Fruit fly (Drosophila melanogaster): ENCODE results near the gene CG7724.

- no peak for TF ChIP-seq CTCF (optimal IDR thresholded peaks at IDR 0.05)
- TF ChIP-seq CG8478 (optimal IDR thresholded peaks at IDR 0.05) = no peak
These were observed 4.6 kb upstream of the CG7724 start for dm6 chr3L:17050661-17051452.

Measured in S2 (cell line).